Worm (Caenorhabditis elegans): ENCODE results near the gene fbxb-9.
"Not testable (repeated sequence)": the region's sequence is repeated elsewhere in the genome, so short reads cannot be mapped to it uniquely, and the experiment has no call there.

fbxb-9 gene

ce11 chrIV:11160707-11161106, 1.6 kb downstream of the fbxb-9 start, which contains the start of gene C08F8.15:
Gene C08F8.15, minus strand, starts transcription at chrIV:11160807.
- TF ChIP-seq nhr-12 (tag; optimal IDR thresholded peaks at IDR 0.05) (no peak), nhr-76 (tag; optimal IDR thresholded peaks at IDR 0.05) (no peak), nhr-2 (tag; optimal IDR thresholded peaks at IDR 0.05) (no peak), snpc-4 (tag; optimal IDR thresholded peaks at IDR 0.05) (no peak), lsy-2 (tag; optimal IDR thresholded peaks at IDR 0.05) (no peak), hlh-1 (tag; optimal IDR thresholded peaks at IDR 0.05) (no peak), unc-62 (GFP tag; optimal IDR thresholded peaks at IDR 0.05) (no peak), ham-2 (GFP tag; optimal IDR thresholded peaks at IDR 0.05) (no peak), bed-3 (GFP tag; optimal IDR thresholded peaks at IDR 0.05) (no peak), unc-39 (tag; optimal IDR thresholded peaks at IDR 0.05) (no peak), cnd-1 (tag; optimal IDR thresholded peaks at IDR 0.05) (no peak), pha-4 (tag; optimal IDR thresholded peaks at IDR 0.05) (no peak), mls-2 (tag; optimal IDR thresholded peaks at IDR 0.05) (no peak), blmp-1 (tag; optimal IDR thresholded peaks at IDR 0.05) (no peak), mab-5 (tag; optimal IDR thresholded peaks at IDR 0.05) (no peak), lin-32 (GFP tag; optimal IDR thresholded peaks at IDR 0.05) (no peak), elt-1 (tag; optimal IDR thresholded peaks at IDR 0.05; ENCODE audit: borderline replicate concordance, insufficient read depth) (no peak), drap-1 (GFP tag; optimal IDR thresholded peaks at IDR 0.05) (no peak), ztf-11 (tag; optimal IDR thresholded peaks at IDR 0.05) (no peak)

- no peak for TF ChIP-seq nhr-28 (tag; optimal IDR thresholded peaks at IDR 0.05)
These were observed 2.5 kb downstream of the fbxb-9 start, which contains the start of gene mboa-4 for ce11 chrIV:11159886-11160285. Gene mboa-4, minus strand, starts transcription at chrIV:11159986.

ce11 chrIV:11156526-11156925, 5.8 kb downstream of the fbxb-9 start:
- TF ChIP-seq tbx-8 (GFP tag; optimal IDR thresholded peaks at IDR 0.05) = no peak
- TF ChIP-seq mab-5 (tag; optimal IDR thresholded peaks at IDR 0.05) = no peak
- no peak for TF ChIP-seq unc-62 (GFP tag; optimal IDR thresholded peaks at IDR 0.05)
- no peak for TF ChIP-seq ceh-83 (GFP tag; optimal IDR thresholded peaks at IDR 0.05)
- TF ChIP-seq flh-1 (GFP tag; optimal IDR thresholded peaks at IDR 0.05) = no peak
- no peak for TF ChIP-seq ztf-11 (tag; optimal IDR thresholded peaks at IDR 0.05)
- no peak for TF ChIP-seq M03D4.4 (tag; optimal IDR thresholded peaks at IDR 0.05)
- no peak for TF ChIP-seq sptf-1 (tag; optimal IDR thresholded peaks at IDR 0.05)
- no peak for TF ChIP-seq nhr-76 (tag; optimal IDR thresholded peaks at IDR 0.05)
- no peak for TF ChIP-seq mls-2 (tag; optimal IDR thresholded peaks at IDR 0.05)
- no peak for TF ChIP-seq nhr-28 (tag; optimal IDR thresholded peaks at IDR 0.05)
- no peak for TF ChIP-seq nhr-2 (tag; optimal IDR thresholded peaks at IDR 0.05)
- TF ChIP-seq ces-1 (GFP tag; optimal IDR thresholded peaks at IDR 0.05) = no peak
- no peak for TF ChIP-seq hlh-1 (tag; optimal IDR thresholded peaks at IDR 0.05)
- no peak for TF ChIP-seq elt-3 (tag; optimal IDR thresholded peaks at IDR 0.05)
- TF ChIP-seq cnd-1 (tag; optimal IDR thresholded peaks at IDR 0.05) = no peak
- no peak for TF ChIP-seq mep-1 (tag; optimal IDR thresholded peaks at IDR 0.05)

ce11 chrIV:11154425-11155114, 7.8 kb downstream of the fbxb-9 start, which contains the start of gene C08F8.3:
Gene C08F8.3, plus strand, starts transcription at chrIV:11155044.
- TF ChIP-seq nhr-76 (tag; optimal IDR thresholded peaks at IDR 0.05); unc-120 (tag; optimal IDR thresholded peaks at IDR 0.05; ENCODE audit: poor library complexity, severe bottlenecking); zip-8 (tag; optimal IDR thresholded peaks at IDR 0.05): not testable (repeated sequence)

- TF ChIP-seq unc-39 (tag; optimal IDR thresholded peaks at IDR 0.05) (no peak), bed-3 (GFP tag; optimal IDR thresholded peaks at IDR 0.05) (no peak), hlh-1 (tag; optimal IDR thresholded peaks at IDR 0.05) (no peak), pha-4 (tag; optimal IDR thresholded peaks at IDR 0.05) (no peak), snpc-4 (tag; optimal IDR thresholded peaks at IDR 0.05) (no peak), sem-2 (GFP tag; optimal IDR thresholded peaks at IDR 0.05) (no peak), ceh-43 (GFP tag; optimal IDR thresholded peaks at IDR 0.05) (no peak), mab-5 (tag; optimal IDR thresholded peaks at IDR 0.05) (no peak), nhr-76 (tag; optimal IDR thresholded peaks at IDR 0.05) (no peak), unc-62 (GFP tag; optimal IDR thresholded peaks at IDR 0.05) (no peak), blmp-1 (tag; optimal IDR thresholded peaks at IDR 0.05) (no peak), nhr-28 (tag; optimal IDR thresholded peaks at IDR 0.05) (no peak), nhr-237 (tag; optimal IDR thresholded peaks at IDR 0.05) (no peak), elt-3 (tag; optimal IDR thresholded peaks at IDR 0.05) (no peak), zip-8 (tag; optimal IDR thresholded peaks at IDR 0.05) (no peak)
These were observed 11.5 kb downstream of the fbxb-9 start, which contains the start of gene C08F8.2 for ce11 chrIV:11150844-11151243. Gene C08F8.2, plus strand, starts transcription at chrIV:11150997.
